Worm (Caenorhabditis elegans) whole organism, L4 larva: ENCODE measurements around the gene gur-3.

Source experiments
- D1046.2 ChIP-seq: fragments of 200-800 bp; sonication (Bioruptor generic); IDR thresholded peaks from 2 replicates; pipeline ENCODE4 v1.3.6; 2022; ENCODE audit warnings: missing genetic modification characterization, missing compliant biosample characterization
- F26F4.8 ChIP-seq: fragments of 200-800 bp; sonication (Bioruptor generic); conservative IDR thresholded peaks from 2 replicates; pipeline ENCODE4 v1.3.6; 2022; ENCODE audit warnings: missing genetic modification characterization, missing compliant biosample characterization
- F37D6.2 ChIP-seq: sonication (generic microtip); optimal IDR thresholded peaks from 2 replicates; lab custom pipeline; 2016; ENCODE audit warnings: mild to moderate bottlenecking, missing genetic modification characterization, missing compliant biosample characterization
- F44E2.7 ChIP-seq: fragments of 200-800 bp; sonication (Bioruptor generic); IDR thresholded peaks from 2 replicates; pipeline ENCODE4 v2.1.2; 2022; ENCODE audit warnings: missing genetic modification characterization, missing compliant biosample characterization
- R02D3.7 ChIP-seq: fragments of 150-350 bp; sonication (generic microtip); optimal IDR thresholded peaks from 3 replicates; lab custom pipeline; 2014; ENCODE audit warnings: missing biosample characterization, missing genetic modification characterization
- T20F7.1 ChIP-seq: fragments of 200-800 bp; sonication (Bioruptor generic); optimal IDR thresholded peaks from 2 replicates; lab custom pipeline; 2018; ENCODE audit warnings: mild to moderate bottlenecking, missing genetic modification characterization, missing compliant biosample characterization
- T26A8.4 ChIP-seq: fragments of 200-800 bp; sonication (Bioruptor generic); IDR thresholded peaks from 2 replicates; pipeline ENCODE4 v1.3.6; 2022; ENCODE audit warnings: missing genetic modification characterization, missing compliant biosample characterization
- Y105C5A.15 ChIP-seq: fragments of 200-800 bp; sonication (Bioruptor generic); IDR thresholded peaks from 2 replicates; pipeline ENCODE4 v1.3.6; 2022; ENCODE audit warnings: missing genetic modification characterization, missing compliant biosample characterization
- Y5F2A.4 ChIP-seq: fragments of 200-800 bp; sonication (Bioruptor generic); optimal IDR thresholded peaks from 2 replicates; lab custom pipeline; 2018; ENCODE audit warnings: mild to moderate bottlenecking, missing genetic modification characterization, missing compliant biosample characterization
- ZK546.5 ChIP-seq, 2 experiments: sonication (generic microtip); optimal IDR thresholded peaks; 2 replicates each; lab custom pipeline; 2017; ENCODE audit warnings: missing biosample characterization in 2 of 2, missing genetic modification characterization in 2 of 2
- aha-1 ChIP-seq: fragments of 150-350 bp; peaks from one replicate; lab custom pipeline; 2014; ENCODE audit warnings: missing biosample characterization, missing genetic modification characterization
- ama-1 ChIP-seq: fragments of 150-350 bp; optimal IDR thresholded peaks from 2 replicates; lab custom pipeline; 2014; ENCODE audit warnings: inconsistent platforms, mixed read lengths
- attf-4 ChIP-seq: sonication (generic microtip); optimal IDR thresholded peaks from 3 replicates; lab custom pipeline; 2017; ENCODE audit warnings: missing biosample characterization, missing genetic modification characterization
- ceh-28 ChIP-seq: fragments of 150-350 bp; optimal IDR thresholded peaks from 2 replicates; lab custom pipeline; 2014; ENCODE audit warnings: missing biosample characterization, missing genetic modification reagents, missing genetic modification characterization
- ceh-44 ChIP-seq: fragments of 200-800 bp; sonication (Bioruptor generic); IDR thresholded peaks from 2 replicates; pipeline ENCODE4 v1.3.6; 2022; ENCODE audit warnings: missing genetic modification reagents, missing genetic modification characterization, missing compliant biosample characterization
- ceh-82 ChIP-seq: sonication (generic microtip); optimal IDR thresholded peaks from 2 replicates; lab custom pipeline; 2017; ENCODE audit warnings: missing biosample characterization, missing genetic modification characterization
- daf-12 ChIP-seq: fragments of 150-350 bp; optimal IDR thresholded peaks from 2 replicates; lab custom pipeline; 2014; ENCODE audit warnings: missing biosample characterization, missing genetic modification reagents, missing genetic modification characterization
- daf-16 ChIP-seq, 3 experiments: sonication (generic microtip); optimal IDR thresholded peaks; 2 replicates each; lab custom pipeline; 2016 to 2017; ENCODE audit warnings: missing genetic modification characterization in 3 of 3, missing genetic modification reagents in 3 of 3, mild to moderate bottlenecking in 2 of 3, missing compliant biosample characterization in 2 of 3, missing biosample characterization in 1 of 3, moderate library complexity in 1 of 3
- daf-8 ChIP-seq: fragments of 200-800 bp; sonication (Bioruptor generic); IDR thresholded peaks from 2 replicates; pipeline ENCODE4 v1.3.6; 2022; ENCODE audit warnings: missing genetic modification characterization, missing compliant biosample characterization
- dmd-9 ChIP-seq: fragments of 200-800 bp; sonication (Bioruptor generic); IDR thresholded peaks from 2 replicates; pipeline ENCODE4 v1.3.6; 2022; ENCODE audit warnings: missing genetic modification reagents, missing genetic modification characterization, missing compliant biosample characterization
- dpl-1 ChIP-seq: fragments of 150-350 bp; optimal IDR thresholded peaks from 2 replicates; lab custom pipeline; 2014; ENCODE audit warnings: missing biosample characterization, missing genetic modification reagents, missing genetic modification characterization
- dve-1 ChIP-seq: sonication (generic microtip); optimal IDR thresholded peaks from 2 replicates; lab custom pipeline; 2017; ENCODE audit warnings: antibody characterized with exemption, mild to moderate bottlenecking, missing genetic modification characterization, missing compliant biosample characterization; ENCODE audit not compliant: insufficient read depth
- egl-27 ChIP-seq: sonication (generic microtip); optimal IDR thresholded peaks from 3 replicates; lab custom pipeline; 2017; ENCODE audit warnings: missing biosample characterization, missing genetic modification reagents, missing genetic modification characterization
- fkh-10 ChIP-seq: fragments of 150-350 bp; optimal IDR thresholded peaks from 2 replicates; lab custom pipeline; 2014; ENCODE audit warnings: missing biosample characterization, missing genetic modification reagents, missing genetic modification characterization
- hlh-11 ChIP-seq: fragments of 200-800 bp; sonication (Bioruptor generic); optimal IDR thresholded peaks from 2 replicates; lab custom pipeline; 2018; ENCODE audit warnings: mild to moderate bottlenecking, missing genetic modification characterization, missing compliant biosample characterization
- jun-1 ChIP-seq: fragments of 150-350 bp; optimal IDR thresholded peaks from 2 replicates; lab custom pipeline; 2014; ENCODE audit warnings: missing biosample characterization, missing genetic modification reagents, missing genetic modification characterization
- lin-1 ChIP-seq: fragments of 200-800 bp; sonication (Bioruptor generic); IDR thresholded peaks from 2 replicates; pipeline ENCODE4 v1.3.6; 2022; ENCODE audit warnings: missing genetic modification reagents, missing genetic modification characterization, missing compliant biosample characterization
- lin-39 ChIP-seq: fragments of 150-350 bp; optimal IDR thresholded peaks from 2 replicates; lab custom pipeline; 2014; ENCODE audit warnings: missing biosample characterization, missing genetic modification reagents, missing genetic modification characterization
- madf-9 ChIP-seq: fragments of 200-800 bp; sonication (Bioruptor generic); conservative IDR thresholded peaks from 2 replicates; pipeline ENCODE4 v1.3.6; 2022; ENCODE audit warnings: missing genetic modification reagents, missing genetic modification characterization, missing compliant biosample characterization
- mdl-1 ChIP-seq, 2 experiments: fragments of 150-350 bp in 1 of 2; sonication (generic microtip) in 1 of 2; optimal IDR thresholded peaks; 2 replicates each; lab custom pipeline; 2014 to 2017; ENCODE audit warnings: missing biosample characterization in 2 of 2, missing genetic modification characterization in 2 of 2
- mdt-29 ChIP-seq: fragments of 200-800 bp; sonication (Bioruptor generic); IDR thresholded peaks from 2 replicates; pipeline ENCODE4 v1.3.6; 2022; ENCODE audit warnings: missing genetic modification reagents, missing genetic modification characterization, missing compliant biosample characterization
- mep-1 ChIP-seq: fragments of 150-350 bp; sonication (generic microtip); optimal IDR thresholded peaks from 3 replicates; lab custom pipeline; 2014; ENCODE audit warnings: missing biosample characterization, missing genetic modification characterization
- mes-2 ChIP-seq: sonication (generic microtip); optimal IDR thresholded peaks from 2 replicates; lab custom pipeline; 2016; ENCODE audit warnings: missing genotype, mild to moderate bottlenecking, missing genetic modification characterization, missing compliant biosample characterization; ENCODE audit not compliant: poor library complexity, severe bottlenecking
- mxl-3 ChIP-seq: fragments of 200-800 bp; sonication (Bioruptor generic); optimal IDR thresholded peaks from 2 replicates; lab custom pipeline; 2018; ENCODE audit warnings: mild to moderate bottlenecking, missing genetic modification characterization, missing compliant biosample characterization
- nhr-10 ChIP-seq: fragments of 150-350 bp; optimal IDR thresholded peaks from 2 replicates; lab custom pipeline; 2014; ENCODE audit warnings: missing biosample characterization, missing genetic modification characterization
- nhr-111 ChIP-seq: fragments of 200-800 bp; sonication (Bioruptor generic); optimal IDR thresholded peaks from 2 replicates; lab custom pipeline; 2018; ENCODE audit warnings: mild to moderate bottlenecking, missing genetic modification characterization, missing compliant biosample characterization
- nhr-25 ChIP-seq: sonication (generic microtip); optimal IDR thresholded peaks from 2 replicates; lab custom pipeline; 2017; ENCODE audit warnings: missing genetic modification characterization, mild to moderate bottlenecking, missing compliant biosample characterization, antibody characterized with exemption, moderate library complexity, borderline replicate concordance; ENCODE audit not compliant: insufficient read depth
- nhr-42 ChIP-seq: fragments of 200-800 bp; sonication (Bioruptor generic); IDR thresholded peaks from 2 replicates; pipeline ENCODE4 v1.3.6; 2022; ENCODE audit warnings: missing genetic modification characterization, missing compliant biosample characterization
- nhr-48 ChIP-seq: sonication (generic microtip); optimal IDR thresholded peaks from 2 replicates; lab custom pipeline; 2016; ENCODE audit warnings: mild to moderate bottlenecking, missing genetic modification characterization, missing compliant biosample characterization
- nhr-6 ChIP-seq: fragments of 150-350 bp; optimal IDR thresholded peaks from 2 replicates; lab custom pipeline; 2014; ENCODE audit warnings: missing biosample characterization, missing genetic modification characterization
- nhr-76 ChIP-seq: fragments of 150-350 bp; optimal IDR thresholded peaks from 2 replicates; lab custom pipeline; 2014; ENCODE audit warnings: missing biosample characterization, missing genetic modification characterization
- php-3 ChIP-seq: fragments of 200-800 bp; sonication (Bioruptor generic); IDR thresholded peaks from 2 replicates; pipeline ENCODE4 v1.3.6; 2022; ENCODE audit warnings: missing genetic modification reagents, missing genetic modification characterization, missing compliant biosample characterization
- saeg-2 ChIP-seq: fragments of 200-800 bp; sonication (Bioruptor generic); IDR thresholded peaks from 2 replicates; pipeline ENCODE4 v1.3.6; 2022; ENCODE audit warnings: missing genetic modification reagents, missing genetic modification characterization, missing compliant biosample characterization
- snpc-1.2 ChIP-seq: fragments of 200-800 bp; sonication (Bioruptor generic); IDR thresholded peaks from 2 replicates; pipeline ENCODE4 v1.3.6; 2022; ENCODE audit warnings: missing genetic modification reagents, missing genetic modification characterization, missing compliant biosample characterization
- spr-3 ChIP-seq: fragments of 200-800 bp; sonication (Bioruptor generic); optimal IDR thresholded peaks from 2 replicates; lab custom pipeline; 2018; ENCODE audit warnings: mild to moderate bottlenecking, missing genetic modification characterization, missing compliant biosample characterization
- tag-97 ChIP-seq: fragments of 200-800 bp; sonication (Bioruptor generic); IDR thresholded peaks from 2 replicates; pipeline ENCODE4 v1.3.6; 2022; ENCODE audit warnings: missing genetic modification characterization, missing compliant biosample characterization
- unc-62 ChIP-seq, 3 experiments: fragments of 150-350 bp in 1 of 3; sonication (generic microtip); optimal IDR thresholded peaks in 2 of 3; peaks in 1 of 3; 1 replicate in 1 of 3; 2 replicates in 2 of 3; lab custom pipeline; 2014 to 2017; ENCODE audit warnings: missing biosample characterization in 3 of 3, missing genetic modification characterization in 3 of 3, missing genetic modification reagents in 3 of 3, missing genotype in 1 of 3
- zag-1 ChIP-seq: fragments of 150-350 bp; optimal IDR thresholded peaks from 2 replicates; lab custom pipeline; 2014; ENCODE audit warnings: missing biosample characterization, missing genetic modification characterization
- zfp-3 ChIP-seq: fragments of 200-800 bp; sonication (Bioruptor generic); conservative IDR thresholded peaks from 2 replicates; pipeline ENCODE4 v1.3.6; 2022; ENCODE audit warnings: missing genetic modification reagents, missing genetic modification characterization, missing compliant biosample characterization

The gur-3 gene

DNA sequence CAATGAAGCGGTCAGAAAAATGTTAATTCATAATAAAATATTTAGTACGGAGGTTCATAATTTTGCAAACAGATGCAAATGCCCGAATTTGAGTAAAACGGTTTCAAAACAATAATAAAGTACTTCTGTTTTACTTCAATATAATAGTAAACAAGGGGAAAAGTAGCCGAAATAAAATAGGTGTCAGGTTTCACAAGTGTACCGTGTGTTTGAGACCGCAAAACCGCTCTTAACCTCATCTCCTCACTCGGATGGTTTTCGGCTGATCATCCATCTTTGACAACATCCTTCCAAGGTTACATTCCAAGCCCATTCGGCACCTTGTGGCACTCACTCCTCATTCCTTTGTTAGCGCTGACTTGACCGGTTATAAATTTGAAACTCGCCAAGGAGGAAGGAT is 31.3 kb upstream of the gur-3 start:
- TF ChIP-seq R02D3.7 (tag; lab: Kevin White, UChicago) (no peak), php-3 (GFP tag; lab: Robert Waterston, UW) (no peak), egl-27 (tag; lab: Kevin White, UChicago) (no peak), F37D6.2 (no peak), D1046.2 (GFP tag; lab: Robert Waterston, UW) (no peak), zfp-3 (no peak), dmd-9 (GFP tag; lab: Robert Waterston, UW) (no peak), nhr-42 (no peak)

DNA sequence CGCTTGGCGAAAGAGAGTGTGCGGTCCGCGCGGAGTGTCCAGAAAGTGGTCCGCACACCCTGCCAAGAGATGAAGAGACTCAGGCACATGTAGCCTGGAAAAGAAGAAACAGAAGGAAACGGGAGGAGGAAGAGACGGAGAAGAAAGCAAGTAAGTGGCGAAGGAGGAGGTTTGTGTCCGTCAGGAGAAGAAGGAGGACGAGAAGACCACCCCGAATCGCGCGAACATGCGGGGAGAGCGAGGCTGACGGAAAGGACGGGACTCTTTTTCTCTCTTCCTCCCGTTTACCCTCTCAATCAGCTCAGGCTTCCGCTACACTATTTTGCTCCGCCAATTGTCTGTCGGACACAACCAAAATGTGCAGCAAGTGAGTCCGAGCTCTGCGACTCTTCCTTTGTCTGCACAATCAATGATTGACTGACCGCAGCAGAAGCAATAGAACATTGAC is 29.4 kb upstream of the gur-3 start:
- TF ChIP-seq tag-97 (GFP tag; lab: Robert Waterston, UW) (no peak), saeg-2 (no peak), nhr-6 (tag; lab: Kevin White, UChicago) (no peak), ceh-44 (no peak), nhr-42 (no peak), daf-16 (GFP tag; optimal IDR thresholded peaks at IDR 0.05; lab: Kevin White, UChicago) (peak in 1 of 2 experiments; percentile 19), daf-16 (tag; optimal IDR thresholded peaks at IDR 0.05; lab: Kevin White, UChicago) (no peak), unc-62 (GFP tag; optimal IDR thresholded peaks at IDR 0.05 in 1 of 2; lab: Kevin White, UChicago) (peak in 1 of 2 experiments; percentile 87), unc-62 (tag; optimal IDR thresholded peaks at IDR 0.05; lab: Kevin White, UChicago) (no peak), jun-1 (no peak), nhr-25 (tag; lab: Kevin White, UChicago) (peak; percentile 3), attf-4 (no peak), hlh-11 (peak; percentile 74), Y5F2A.4 (GFP tag; lab: Kevin White, UChicago) (no peak), lin-1 (GFP tag; lab: Robert Waterston, UW) (no peak), fkh-10 (GFP tag; lab: Kevin White, UChicago) (peak; percentile 98), F44E2.7 (GFP tag; lab: Robert Waterston, UW) (no peak), mdl-1 (tag; optimal IDR thresholded peaks at IDR 0.05; lab: Kevin White, UChicago) (peak in 1 of 2 experiments; percentile 66), dpl-1 (GFP tag; lab: Kevin White, UChicago) (no peak), F26F4.8 (no peak), mep-1 (peak; percentile 84), daf-8 (GFP tag; lab: Robert Waterston, UW) (no peak), ZK546.5 (tag; optimal IDR thresholded peaks at IDR 0.05; lab: Kevin White, UChicago) (no peak), zag-1 (tag; lab: Kevin White, UChicago) (peak; percentile 29), lin-39 (tag; lab: Kevin White, UChicago) (no peak), Y105C5A.15 (GFP tag; lab: Robert Waterston, UW) (no peak), nhr-76 (no peak), R02D3.7 (tag; lab: Kevin White, UChicago) (no peak), T26A8.4 (no peak), mdt-29 (GFP tag; lab: Robert Waterston, UW) (no peak), ama-1 (lab: Kevin White, UChicago) (no peak), aha-1 (tag; lab: Kevin White, UChicago) (peak; percentile 44), T20F7.1 (GFP tag; lab: Kevin White, UChicago) (no peak), nhr-10 (tag; lab: Kevin White, UChicago) (no peak), dve-1 (tag; lab: Kevin White, UChicago) (peak; percentile 26), snpc-1.2 (GFP tag; lab: Robert Waterston, UW) (no peak), mes-2 (tag; lab: Kevin White, UChicago) (peak; percentile 61), nhr-111 (no peak), mxl-3 (peak; percentile 71), ceh-82 (tag; lab: Kevin White, UChicago) (no peak), ceh-28 (tag; lab: Kevin White, UChicago) (peak; percentile 41), nhr-48 (tag; lab: Kevin White, UChicago) (peak; percentile 26), spr-3 (GFP tag; lab: Kevin White, UChicago) (no peak), daf-12 (tag; lab: Kevin White, UChicago) (no peak), madf-9 (GFP tag; lab: Robert Waterston, UW) (0 out of 2 replicates have a peak, but pooled peaks have one; percentile 10)
